Fruit fly (Drosophila melanogaster) whole organism: ENCODE measurements around the gene CG10958.

ENCODE experiments used
- CG8478 ChIP-seq: fragments of >200 bp; optimal IDR thresholded peaks from 2 replicates; lab custom pipeline; 2018; ENCODE audit warnings: inconsistent platforms
- Dll ChIP-seq: fragments of >200 bp; optimal IDR thresholded peaks from 2 replicates; lab custom pipeline; 2017
- EcR ChIP-seq, 2 experiments: fragments of >200 bp; optimal IDR thresholded peaks; 2 replicates each; lab custom pipeline; 2017; ENCODE audit warnings: missing biosample characterization in 2 of 2, missing genetic modification characterization in 2 of 2, missing genetic modification reagents in 2 of 2

DNA sequence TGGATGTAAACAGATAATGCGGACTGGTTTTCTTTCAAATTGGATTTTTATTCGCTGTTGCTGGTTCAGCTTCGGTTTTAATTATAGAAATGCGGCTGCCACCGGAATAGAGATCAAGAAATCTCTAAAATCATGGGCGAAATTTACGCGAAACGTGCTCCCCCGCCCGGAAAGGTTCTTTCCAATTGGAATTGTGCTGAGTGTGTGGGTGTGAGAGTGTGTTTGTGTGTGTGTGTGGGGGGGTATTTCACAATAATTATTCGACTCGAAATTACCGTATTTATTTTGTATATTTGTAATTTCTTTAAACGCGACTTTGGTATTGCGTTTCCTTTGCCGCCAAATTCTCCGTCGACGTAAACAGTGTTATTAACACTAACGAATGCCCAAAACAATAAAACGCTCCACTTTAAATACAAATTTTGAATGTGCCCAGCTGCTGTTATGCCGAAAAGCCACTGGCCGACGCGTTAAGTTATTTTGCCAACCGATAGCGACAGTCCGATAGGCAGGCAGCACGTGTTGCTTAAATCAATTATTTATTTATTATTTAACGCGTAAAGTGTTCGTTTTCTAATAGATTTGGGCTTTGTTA, 16.3 kb upstream of the CG10958 start, which contains the start of gene Gclc:
- TF ChIP-seq EcR (GFP tag; optimal IDR thresholded peaks at IDR 0.05; lab: Kevin White, UChicago) (no peak), CG8478 (lab: Kevin White, UChicago) (no peak), Dll (lab: Kevin White, UChicago) (no peak)
